Fruit fly (Drosophila melanogaster) whole organism, embryonic: ENCODE results near the gene Ptpmeg2.

Experiments
- ATbp ChIP-seq: fragments of 200-800 bp; sonication (Bioruptor generic); optimal IDR thresholded peaks from 2 replicates; lab custom pipeline; 2017; ENCODE audit warnings: missing biosample characterization, mild to moderate bottlenecking, missing genetic modification characterization, missing genetic modification reagents
- B-H2 ChIP-seq: fragments of 200-800 bp; sonication (Bioruptor generic); optimal IDR thresholded peaks from 2 replicates; lab custom pipeline; 2018; ENCODE audit warnings: missing biosample characterization, mild to moderate bottlenecking, missing genetic modification characterization
- CG10543 ChIP-seq: fragments of 200-800 bp; sonication (Bioruptor generic); optimal IDR thresholded peaks from 3 replicates; lab custom pipeline; 2017; ENCODE audit warnings: missing biosample characterization, mild to moderate bottlenecking, missing genetic modification characterization, moderate library complexity
- CG10979 ChIP-seq: fragments of 200-800 bp; sonication (Bioruptor generic); optimal IDR thresholded peaks from 2 replicates; lab custom pipeline; 2018; ENCODE audit warnings: missing biosample characterization, mild to moderate bottlenecking, missing genetic modification characterization, moderate library complexity
- CG13424 ChIP-seq: fragments of 200-800 bp; sonication (Bioruptor generic); optimal IDR thresholded peaks from 2 replicates; lab custom pipeline; 2019; ENCODE audit warnings: missing biosample characterization, mild to moderate bottlenecking, missing genetic modification characterization, moderate library complexity
- CG14710 ChIP-seq: fragments of 200-800 bp; sonication (Bioruptor generic); optimal IDR thresholded peaks from 3 replicates; lab custom pipeline; 2019; ENCODE audit warnings: missing biosample characterization, mild to moderate bottlenecking, missing genetic modification characterization, moderate library complexity
- CG15696 ChIP-seq: fragments of 200-800 bp; sonication (Bioruptor generic); optimal IDR thresholded peaks from 2 replicates; lab custom pipeline; 2019; ENCODE audit warnings: missing biosample characterization, mild to moderate bottlenecking, missing genetic modification characterization, moderate library complexity
- CG17359 ChIP-seq: fragments of 200-800 bp; sonication (Bioruptor generic); optimal IDR thresholded peaks from 3 replicates; lab custom pipeline; 2018; ENCODE audit warnings: missing biosample characterization, mild to moderate bottlenecking, missing genetic modification characterization, moderate library complexity
- CG2120 ChIP-seq: fragments of 200-800 bp; sonication (Bioruptor generic); optimal IDR thresholded peaks from 3 replicates; lab custom pipeline; 2016; ENCODE audit warnings: missing biosample characterization, missing genetic modification characterization
- CG2199 ChIP-seq: fragments of 200-800 bp; sonication (Bioruptor generic); IDR thresholded peaks from 3 replicates; pipeline ENCODE4 v1.3.6; 2022; ENCODE audit warnings: missing biosample characterization, missing genetic modification characterization
- CG2875 ChIP-seq: fragments of 200-800 bp; sonication (Bioruptor generic); optimal IDR thresholded peaks from 2 replicates; lab custom pipeline; 2017; ENCODE audit warnings: missing biosample characterization, mild to moderate bottlenecking, missing genetic modification characterization, missing genetic modification reagents
- CG3407 ChIP-seq: fragments of 200-800 bp; sonication (Bioruptor generic); optimal IDR thresholded peaks from 2 replicates; lab custom pipeline; 2018; ENCODE audit warnings: missing biosample characterization, mild to moderate bottlenecking, missing genetic modification characterization
- CG4404 ChIP-seq: fragments of 200-800 bp; sonication (Bioruptor generic); IDR thresholded peaks from 2 replicates; pipeline ENCODE4 v1.3.6; 2022; ENCODE audit warnings: missing biosample characterization, missing genetic modification characterization
- CG4424 ChIP-seq: fragments of 200-800 bp; sonication (Bioruptor generic); optimal IDR thresholded peaks from 3 replicates; lab custom pipeline; 2016; ENCODE audit warnings: missing biosample characterization, missing genetic modification characterization
- CG6813 ChIP-seq: fragments of 200-800 bp; sonication (Bioruptor generic); optimal IDR thresholded peaks from 2 replicates; lab custom pipeline; 2017; ENCODE audit warnings: missing biosample characterization, missing genetic modification characterization, mild to moderate bottlenecking, moderate library complexity, missing genetic modification reagents
- CG9817 ChIP-seq: fragments of 200-800 bp; sonication (Bioruptor generic); optimal IDR thresholded peaks from 2 replicates; lab custom pipeline; 2018; ENCODE audit warnings: missing biosample characterization, mild to moderate bottlenecking, missing genetic modification characterization, moderate library complexity
- CTCF ChIP-seq: fragments of 200-800 bp; sonication (Bioruptor generic); optimal IDR thresholded peaks from 2 replicates; lab custom pipeline; 2017; ENCODE audit warnings: missing biosample characterization, mild to moderate bottlenecking, missing genetic modification characterization, moderate library complexity
- CkIIα-i1 ChIP-seq: fragments of 200-800 bp; sonication (Bioruptor generic); IDR thresholded peaks from 2 replicates; pipeline ENCODE4 v1.3.6; 2022; ENCODE audit warnings: missing biosample characterization, missing genetic modification characterization
- D19A ChIP-seq: fragments of 200-800 bp; optimal IDR thresholded peaks from 3 replicates; lab custom pipeline; 2019; ENCODE audit warnings: missing biosample characterization, mild to moderate bottlenecking, missing genetic modification characterization, moderate library complexity
- Gsc ChIP-seq: fragments of 200-800 bp; sonication (Bioruptor generic); IDR thresholded peaks from 2 replicates; pipeline ENCODE4 v1.3.6; 2022; ENCODE audit warnings: missing biosample characterization, missing genetic modification characterization
- H2.0 ChIP-seq: fragments of 200-800 bp; sonication (Bioruptor generic); IDR thresholded peaks from 2 replicates; pipeline ENCODE4 v1.3.6; 2022; ENCODE audit warnings: missing biosample characterization, missing genetic modification characterization
- Hr3 ChIP-seq: fragments of 200-800 bp; sonication (Bioruptor generic); optimal IDR thresholded peaks from 3 replicates; lab custom pipeline; 2016; ENCODE audit warnings: missing biosample characterization, missing genetic modification characterization
- Nf-YB ChIP-seq: fragments of 200-800 bp; sonication (Bioruptor generic); optimal IDR thresholded peaks from 3 replicates; lab custom pipeline; 2019; ENCODE audit warnings: missing biosample characterization, mild to moderate bottlenecking, missing genetic modification characterization, moderate library complexity
- Oli ChIP-seq: fragments of 200-800 bp; sonication (Bioruptor generic); optimal IDR thresholded peaks from 2 replicates; lab custom pipeline; 2018; ENCODE audit warnings: missing biosample characterization, mild to moderate bottlenecking, missing genetic modification characterization, moderate library complexity
- PHDP ChIP-seq: fragments of 200-800 bp; sonication (Bioruptor generic); optimal IDR thresholded peaks from 3 replicates; lab custom pipeline; 2018; ENCODE audit warnings: missing biosample characterization, mild to moderate bottlenecking, missing genetic modification characterization, moderate library complexity
- Poxn ChIP-seq: fragments of 200-800 bp; sonication (Bioruptor generic); IDR thresholded peaks from 2 replicates; pipeline ENCODE4 v1.3.6; 2022; ENCODE audit warnings: missing biosample characterization, missing genetic modification characterization
- Sox100B ChIP-seq: fragments of 200-800 bp; sonication (Bioruptor generic); optimal IDR thresholded peaks from 3 replicates; lab custom pipeline; 2018; ENCODE audit warnings: missing biosample characterization, mild to moderate bottlenecking, missing genetic modification characterization
- Spps ChIP-seq: fragments of 200-800 bp; sonication (Bioruptor generic); optimal IDR thresholded peaks from 2 replicates; lab custom pipeline; 2018; ENCODE audit warnings: missing biosample characterization, mild to moderate bottlenecking, missing genetic modification characterization
- Ssrp ChIP-seq: fragments of 200-800 bp; sonication (Bioruptor generic); optimal IDR thresholded peaks from 2 replicates; lab custom pipeline; 2018; ENCODE audit warnings: missing biosample characterization, mild to moderate bottlenecking, missing genetic modification characterization, moderate library complexity
- Trl ChIP-seq, 3 experiments: fragments of >200 bp in 2 of 3; fragments of 200-800 bp in 1 of 3; sonication (Bioruptor generic) in 1 of 3; optimal IDR thresholded peaks; 2 replicates in 1 of 3; 3 replicates in 2 of 3; lab custom pipeline; 2016 to 2017; ENCODE audit warnings: missing biosample characterization in 1 of 3, missing genetic modification characterization in 1 of 3
- ara ChIP-seq: fragments of 200-800 bp; sonication (Bioruptor generic); IDR thresholded peaks from 2 replicates; pipeline ENCODE4 v1.3.6; 2022; ENCODE audit warnings: missing biosample characterization, missing genetic modification characterization
- bowl ChIP-seq: fragments of 200-800 bp; sonication (Bioruptor generic); IDR thresholded peaks from 2 replicates; pipeline ENCODE4 v1.3.6; 2022; ENCODE audit warnings: missing biosample characterization, missing genetic modification characterization
- chif ChIP-seq, 2 experiments: fragments of 200-800 bp; sonication (Bioruptor generic); optimal IDR thresholded peaks; 3 replicates each; lab custom pipeline; 2016; ENCODE audit warnings: missing biosample characterization in 2 of 2, missing genetic modification characterization in 2 of 2
- crc ChIP-seq: fragments of 200-800 bp; sonication (Bioruptor generic); optimal IDR thresholded peaks from 2 replicates; lab custom pipeline; 2016; ENCODE audit warnings: missing biosample characterization, missing genetic modification characterization
- crp ChIP-seq, 2 experiments: fragments of 200-800 bp; sonication (Bioruptor generic); optimal IDR thresholded peaks; 2 replicates in 1 of 2; 3 replicates in 1 of 2; lab custom pipeline; 2017; ENCODE audit warnings: missing biosample characterization in 2 of 2, missing genetic modification characterization in 2 of 2, mild to moderate bottlenecking in 1 of 2, moderate library complexity in 1 of 2
- dan ChIP-seq: fragments of 200-800 bp; sonication (Bioruptor generic); IDR thresholded peaks from 2 replicates; pipeline ENCODE4 v1.3.6; 2022; ENCODE audit warnings: missing biosample characterization, missing genetic modification characterization
- en ChIP-seq: fragments of 200-800 bp; sonication (Bioruptor generic); optimal IDR thresholded peaks from 2 replicates; lab custom pipeline; 2016; ENCODE audit warnings: missing biosample characterization, missing genetic modification characterization
- lmd ChIP-seq: fragments of 200-800 bp; sonication (Bioruptor generic); IDR thresholded peaks from 2 replicates; pipeline ENCODE4 v1.3.6; 2022; ENCODE audit warnings: missing biosample characterization, missing genetic modification characterization
- lola ChIP-seq, 3 experiments: fragments of >200 bp in 2 of 3; fragments of 200-800 bp in 1 of 3; sonication (Bioruptor generic) in 1 of 3; optimal IDR thresholded peaks; 2 replicates each; lab custom pipeline; 2017 to 2019; ENCODE audit warnings: missing biosample characterization in 3 of 3, missing genetic modification characterization in 3 of 3, mild to moderate bottlenecking in 1 of 3, moderate library complexity in 1 of 3
- mirr ChIP-seq: fragments of 200-800 bp; sonication (Bioruptor generic); optimal IDR thresholded peaks from 3 replicates; lab custom pipeline; 2018; ENCODE audit warnings: missing biosample characterization, mild to moderate bottlenecking, missing genetic modification characterization
- nerfin-1 ChIP-seq: fragments of 200-800 bp; sonication (Bioruptor generic); optimal IDR thresholded peaks from 3 replicates; lab custom pipeline; 2019; ENCODE audit warnings: missing biosample characterization, mild to moderate bottlenecking, missing genetic modification characterization, moderate library complexity
- nmo ChIP-seq: fragments of 200-800 bp; sonication (Bioruptor generic); optimal IDR thresholded peaks from 2 replicates; lab custom pipeline; 2018; ENCODE audit warnings: missing biosample characterization, mild to moderate bottlenecking, missing genetic modification characterization, moderate library complexity
- phol ChIP-seq: fragments of 200-800 bp; sonication (Bioruptor generic); optimal IDR thresholded peaks from 3 replicates; lab custom pipeline; 2018; ENCODE audit warnings: missing biosample characterization, mild to moderate bottlenecking, missing genetic modification characterization, moderate library complexity
- pum ChIP-seq: fragments of 200-800 bp; sonication (Bioruptor generic); optimal IDR thresholded peaks from 2 replicates; lab custom pipeline; 2016; ENCODE audit warnings: missing biosample characterization, missing genetic modification characterization
- stc ChIP-seq: fragments of 200-800 bp; sonication (Bioruptor generic); IDR thresholded peaks from 2 replicates; pipeline ENCODE4 v1.3.6; 2022; ENCODE audit warnings: missing biosample characterization, missing genetic modification characterization
- tin ChIP-seq: fragments of 200-800 bp; sonication (Bioruptor generic); optimal IDR thresholded peaks from 3 replicates; lab custom pipeline; 2016; ENCODE audit warnings: missing biosample characterization, missing genetic modification characterization
- unpg ChIP-seq: fragments of 200-800 bp; sonication (Bioruptor generic); optimal IDR thresholded peaks from 3 replicates; lab custom pipeline; 2018; ENCODE audit warnings: missing biosample characterization, mild to moderate bottlenecking, missing genetic modification characterization, moderate library complexity
- yki ChIP-seq: fragments of >200 bp; optimal IDR thresholded peaks from 3 replicates; lab custom pipeline; 2018
- z ChIP-seq: fragments of 200-800 bp; sonication (Bioruptor generic); IDR thresholded peaks from 3 replicates; pipeline ENCODE4 v1.3.6; 2022; ENCODE audit warnings: missing biosample characterization, missing genetic modification characterization
- zf30C ChIP-seq: fragments of 200-800 bp; sonication (Bioruptor generic); optimal IDR thresholded peaks from 3 replicates; lab custom pipeline; 2018; ENCODE audit warnings: missing biosample characterization, mild to moderate bottlenecking, missing genetic modification characterization

Gene Ptpmeg2

dm6 chrX:9650048-9650447 is 8.9 kb downstream of the Ptpmeg2 start (continued):
- TF ChIP-seq PHDP (tag; lab: Kevin White, UChicago) (peak; percentile 36), en (GFP tag; lab: Kevin White, UChicago) (no peak), CG14710 (tag; lab: Kevin White, UChicago) (peak; percentile 49), stc (peak; percentile 46; the same call in 1 of the 2 replicates), CG13424 (tag; lab: Kevin White, UChicago) (peak; percentile 40), CG15696 (tag; lab: Kevin White, UChicago) (peak; percentile 36), Oli (tag; lab: Kevin White, UChicago) (peak; percentile 53), Ssrp (tag; lab: Kevin White, UChicago) (peak; percentile 62), CG17359 (tag; lab: Kevin White, UChicago) (peak; percentile 49), phol (peak; percentile 60), CG3407 (peak; percentile 39), CG10543 (GFP tag; lab: Kevin White, UChicago) (no peak), Gsc (GFP tag; lab: Robert Waterston, UW) (no peak), Trl (optimal IDR thresholded peaks at IDR 0.05; lab: Kevin White, UChicago) (peak in 1 of 2 experiments; percentile 14), Trl (GFP tag; optimal IDR thresholded peaks at IDR 0.05; lab: Kevin White, UChicago) (no peak), Poxn (GFP tag; lab: Robert Waterston, UW) (no peak), Hr3 (GFP tag; lab: Kevin White, UChicago) (peak; percentile 27), nmo (peak; percentile 22), CG2199 (no peak), CG4404 (0 out of 2 replicates have a peak, but pooled peaks have one; percentile 30), chif (GFP tag; optimal IDR thresholded peaks at IDR 0.05; lab: Kevin White, UChicago) (peak; percentile 2 to 68), CG4424 (GFP tag; lab: Kevin White, UChicago) (peak; percentile 57), zf30C (no peak), lola (GFP tag; optimal IDR thresholded peaks at IDR 0.05; lab: Kevin White, UChicago) (peak in 1 of 3 experiments; percentile 69), CG6813 (GFP tag; lab: Kevin White, UChicago) (no peak), H2.0 (GFP tag; lab: Robert Waterston, UW) (0 out of 2 replicates have a peak, but pooled peaks have one; percentile 6), crc (GFP tag; lab: Kevin White, UChicago) (no peak), ATbp (GFP tag; lab: Kevin White, UChicago) (peak; percentile 8), pum (GFP tag; lab: Kevin White, UChicago) (peak; percentile 1), B-H2 (GFP tag; lab: Kevin White, UChicago) (no peak), bowl (GFP tag; lab: Robert Waterston, UW) (no peak), z (GFP tag; lab: Robert Waterston, UW) (0 out of 3 replicates have a peak, but pooled peaks have one; percentile 17), yki (lab: Kevin White, UChicago) (no peak), nerfin-1 (no peak), unpg (GFP tag; lab: Kevin White, UChicago) (peak; percentile 54), CG2875 (GFP tag; lab: Kevin White, UChicago) (peak; percentile 8), tin (GFP tag; lab: Kevin White, UChicago) (peak; percentile 47), Sox100B (GFP tag; lab: Kevin White, UChicago) (peak; percentile 7), Spps (tag; lab: Kevin White, UChicago) (peak; percentile 54), CG10979 (peak; percentile 71), CkIIα-i1 (no peak), CG9817 (tag; lab: Kevin White, UChicago) (no peak), crp (GFP tag; optimal IDR thresholded peaks at IDR 0.05; lab: Kevin White, UChicago) (no peak), dan (0 out of 2 replicates have a peak, but pooled peaks have one; percentile 55), D19A (tag; lab: Kevin White, UChicago) (peak; percentile 13), mirr (no peak), CTCF (GFP tag; lab: Kevin White, UChicago) (no peak), lmd (peak; percentile 41; the same call in 1 of the 2 replicates), Nf-YB (GFP tag; lab: Kevin White, UChicago) (peak; percentile 4), CG2120 (GFP tag; lab: Kevin White, UChicago) (no peak), ara (GFP tag; lab: Robert Waterston, UW) (peak; percentile 64)
